Worm (Caenorhabditis elegans) whole organism, young adult: ENCODE measurements around the gene F53C3.1.

Experiments
- B0035.1 ChIP-seq: sonication (generic microtip); optimal IDR thresholded peaks from 2 replicates; lab custom pipeline; 2016; ENCODE audit warnings: missing genetic modification characterization, mild to moderate bottlenecking, missing compliant biosample characterization, missing genotype, missing genetic modification reagents
- B0261.1 ChIP-seq: sonication (generic microtip); optimal IDR thresholded peaks from 2 replicates; lab custom pipeline; 2016; ENCODE audit warnings: mild to moderate bottlenecking, missing genetic modification characterization, moderate library complexity, missing compliant biosample characterization
- C06A6.2 ChIP-seq: fragments of 200-800 bp; sonication (Bioruptor generic); conservative IDR thresholded peaks from 2 replicates; pipeline ENCODE4 v1.3.6; 2022; ENCODE audit warnings: missing genetic modification characterization, missing compliant biosample characterization
- F10E7.11 ChIP-seq: sonication (generic microtip); optimal IDR thresholded peaks from 2 replicates; lab custom pipeline; 2017; ENCODE audit warnings: mild to moderate bottlenecking, missing genetic modification characterization, moderate library complexity, missing compliant biosample characterization
- F23B12.7 ChIP-seq: sonication (generic microtip); optimal IDR thresholded peaks from 2 replicates; lab custom pipeline; 2017; ENCODE audit warnings: missing genetic modification characterization, mild to moderate bottlenecking, missing compliant biosample characterization, antibody characterized with exemption, moderate library complexity; ENCODE audit not compliant: insufficient read depth
- F33H1.4 ChIP-seq: fragments of 200-800 bp; sonication (Bioruptor generic); IDR thresholded peaks from 2 replicates; pipeline ENCODE4 v1.3.6; 2022; ENCODE audit warnings: missing genetic modification reagents, missing genetic modification characterization, missing compliant biosample characterization
- F37B4.10 ChIP-seq: fragments of 200-800 bp; sonication (Bioruptor generic); IDR thresholded peaks from 2 replicates; pipeline ENCODE4 v1.3.6; 2022; ENCODE audit warnings: missing genetic modification characterization, missing compliant biosample characterization
- Y53F4B.3 ChIP-seq: fragments of 200-800 bp; sonication (Bioruptor generic); IDR thresholded peaks from 2 replicates; pipeline ENCODE4 v1.3.6; 2022; ENCODE audit warnings: missing genetic modification reagents, missing genetic modification characterization, missing compliant biosample characterization
- Y56A3A.18 ChIP-seq: fragments of 200-800 bp; sonication (Bioruptor generic); IDR thresholded peaks from 2 replicates; pipeline ENCODE4 v1.3.6; 2022; ENCODE audit warnings: missing genetic modification reagents, missing genetic modification characterization, missing compliant biosample characterization
- Y79H2A.3 ChIP-seq: fragments of 200-800 bp; sonication (Bioruptor generic); conservative IDR thresholded peaks from 2 replicates; pipeline ENCODE4 v1.3.6; 2022; ENCODE audit warnings: missing genetic modification reagents, missing genetic modification characterization, missing compliant biosample characterization
- akir-1 ChIP-seq: fragments of 200-800 bp; sonication (Bioruptor generic); optimal IDR thresholded peaks from 2 replicates; lab custom pipeline; 2018; ENCODE audit warnings: mild to moderate bottlenecking, missing genetic modification characterization, moderate library complexity, missing compliant biosample characterization
- aptf-2 ChIP-seq: fragments of 200-800 bp; sonication (Bioruptor generic); conservative IDR thresholded peaks from 2 replicates; pipeline ENCODE4 v1.3.6; 2022; ENCODE audit warnings: missing genetic modification reagents, missing genetic modification characterization, missing compliant biosample characterization
- aptf-3 ChIP-seq: fragments of 200-800 bp; sonication (Bioruptor generic); IDR thresholded peaks from 2 replicates; pipeline ENCODE4 v1.3.6; 2022; ENCODE audit warnings: missing genetic modification characterization, missing compliant biosample characterization
- atf-7 ChIP-seq: sonication (generic microtip); optimal IDR thresholded peaks from 2 replicates; lab custom pipeline; 2017; ENCODE audit warnings: mild to moderate bottlenecking, missing genetic modification characterization, missing compliant biosample characterization
- bed-2 ChIP-seq: fragments of 200-800 bp; sonication (Bioruptor generic); IDR thresholded peaks from 2 replicates; pipeline ENCODE4 v1.3.6; 2022; ENCODE audit warnings: missing genetic modification reagents, missing genetic modification characterization, missing compliant biosample characterization
- ceh-27 ChIP-seq: fragments of 200-800 bp; sonication (Bioruptor generic); optimal IDR thresholded peaks from 2 replicates; lab custom pipeline; 2018; ENCODE audit warnings: mild to moderate bottlenecking, missing genetic modification characterization, moderate library complexity, missing compliant biosample characterization
- dox-1 ChIP-seq: fragments of 200-800 bp; sonication (Bioruptor generic); IDR thresholded peaks from 2 replicates; pipeline ENCODE4 v1.3.6; 2022; ENCODE audit warnings: missing genetic modification reagents, missing genetic modification characterization, missing compliant biosample characterization
- ekl-4 ChIP-seq: fragments of 200-800 bp; sonication (Bioruptor generic); IDR thresholded peaks from 2 replicates; pipeline ENCODE4 v1.3.6; 2022; ENCODE audit warnings: missing genetic modification reagents, missing genetic modification characterization, missing compliant biosample characterization
- fkh-3 ChIP-seq: sonication (generic microtip); optimal IDR thresholded peaks from 2 replicates; lab custom pipeline; 2016; ENCODE audit warnings: mild to moderate bottlenecking, missing genetic modification characterization, missing compliant biosample characterization
- gei-17 ChIP-seq: fragments of 200-800 bp; sonication (Bioruptor generic); optimal IDR thresholded peaks from 2 replicates; lab custom pipeline; 2018; ENCODE audit warnings: mild to moderate bottlenecking, missing genetic modification characterization, missing compliant biosample characterization
- him-1 ChIP-seq: sonication (generic microtip); optimal IDR thresholded peaks from 2 replicates; lab custom pipeline; 2016; ENCODE audit warnings: missing genotype, missing genetic modification reagents, missing genetic modification characterization, missing compliant biosample characterization
- hrde-1 ChIP-seq: sonication (generic microtip); optimal IDR thresholded peaks from 2 replicates; lab custom pipeline; 2016; ENCODE audit warnings: missing genetic modification characterization, mild to moderate bottlenecking, missing compliant biosample characterization, moderate library complexity, missing genotype, missing genetic modification reagents, borderline replicate concordance
- let-526 ChIP-seq: fragments of 200-800 bp; sonication (Bioruptor generic); IDR thresholded peaks from 2 replicates; pipeline ENCODE4 v1.3.6; 2022; ENCODE audit warnings: missing genetic modification reagents, missing genetic modification characterization, missing compliant biosample characterization
- lin-35 ChIP-seq, 3 experiments: fragments of 150-350 bp in 2 of 3; sonication (generic microtip) in 1 of 3; optimal IDR thresholded peaks; 2 replicates each; lab custom pipeline; 2014 to 2018; ENCODE audit warnings: missing biosample characterization in 3 of 3, missing genetic modification characterization in 3 of 3, missing genetic modification reagents in 3 of 3
- madf-3 ChIP-seq: fragments of 200-800 bp; sonication (Bioruptor generic); IDR thresholded peaks from 2 replicates; pipeline ENCODE4 v1.3.6; 2022; ENCODE audit warnings: missing genetic modification reagents, missing genetic modification characterization, missing compliant biosample characterization
- madf-8 ChIP-seq: fragments of 200-800 bp; sonication (Bioruptor generic); conservative IDR thresholded peaks from 2 replicates; pipeline ENCODE4 v1.3.6; 2022; ENCODE audit warnings: missing genetic modification reagents, missing genetic modification characterization, missing compliant biosample characterization
- mel-28 ChIP-seq: sonication (generic microtip); optimal IDR thresholded peaks from 2 replicates; lab custom pipeline; 2016; ENCODE audit warnings: borderline replicate concordance, mild to moderate bottlenecking, missing genetic modification characterization, missing compliant biosample characterization
- nfyb-1 ChIP-seq: fragments of 200-800 bp; sonication (Bioruptor generic); IDR thresholded peaks from 2 replicates; pipeline ENCODE4 v1.3.6; 2022; ENCODE audit warnings: missing genetic modification reagents, missing genetic modification characterization, missing compliant biosample characterization
- nhr-80 ChIP-seq: sonication (generic microtip); optimal IDR thresholded peaks from 2 replicates; lab custom pipeline; 2016; ENCODE audit warnings: missing genetic modification characterization, missing compliant biosample characterization
- rcor-1 ChIP-seq: fragments of 200-800 bp; sonication (Bioruptor generic); IDR thresholded peaks from 2 replicates; pipeline ENCODE4 v1.3.6; 2022; ENCODE audit warnings: missing genetic modification reagents, missing genetic modification characterization, missing compliant biosample characterization
- repo-1 ChIP-seq: sonication (generic microtip); optimal IDR thresholded peaks from 2 replicates; lab custom pipeline; 2017; ENCODE audit warnings: mild to moderate bottlenecking, missing genetic modification characterization, missing compliant biosample characterization
- snpc-3.4 ChIP-seq: sonication (generic microtip); optimal IDR thresholded peaks from 2 replicates; lab custom pipeline; 2017; ENCODE audit warnings: missing genetic modification characterization, mild to moderate bottlenecking, missing compliant biosample characterization, antibody characterized with exemption, moderate library complexity, missing genotype, missing genetic modification reagents
- somi-1 ChIP-seq: fragments of 200-800 bp; sonication (Bioruptor generic); optimal IDR thresholded peaks from 2 replicates; lab custom pipeline; 2018; ENCODE audit warnings: mild to moderate bottlenecking, missing genetic modification characterization, missing compliant biosample characterization
- sptf-2 ChIP-seq: fragments of 200-800 bp; sonication (Bioruptor generic); optimal IDR thresholded peaks from 2 replicates; lab custom pipeline; 2018; ENCODE audit warnings: mild to moderate bottlenecking, missing genetic modification characterization, missing compliant biosample characterization
- unc-130 ChIP-seq: sonication (generic microtip); optimal IDR thresholded peaks from 2 replicates; lab custom pipeline; 2016; ENCODE audit warnings: missing genetic modification reagents, missing genetic modification characterization, missing compliant biosample characterization
- xnd-1 ChIP-seq: sonication (generic microtip); optimal IDR thresholded peaks from 2 replicates; lab custom pipeline; 2016; ENCODE audit warnings: missing genotype, missing genetic modification reagents, missing genetic modification characterization, missing compliant biosample characterization
- ztf-18 ChIP-seq: sonication (generic microtip); optimal IDR thresholded peaks from 2 replicates; lab custom pipeline; 2016; ENCODE audit warnings: missing genotype, mild to moderate bottlenecking, missing genetic modification characterization, missing compliant biosample characterization
- ztf-22 ChIP-seq: fragments of 200-800 bp; sonication (Bioruptor generic); optimal IDR thresholded peaks from 2 replicates; lab custom pipeline; 2018; ENCODE audit warnings: mild to moderate bottlenecking, missing genetic modification characterization, moderate library complexity, missing compliant biosample characterization
- ztf-6 ChIP-seq: fragments of 200-800 bp; sonication (Bioruptor generic); IDR thresholded peaks from 2 replicates; pipeline ENCODE4 v1.3.6; 2022; ENCODE audit warnings: missing genetic modification reagents, missing genetic modification characterization, missing compliant biosample characterization

F53C3.1 gene

ce11 chrII:3958673-3959299 lies 47.0 kb downstream of the F53C3.1 start (continued):
- TF ChIP-seq nfyb-1 (GFP tag; lab: Robert Waterston, UW): peak; percentile 76; the same call in 1 of the 2 replicates
- TF ChIP-seq fkh-3 (tag; lab: Kevin White, UChicago): no peak
- no peak for TF ChIP-seq rcor-1
- 0 out of 2 replicates have a peak, but pooled peaks have one; percentile 17 for TF ChIP-seq C06A6.2 (GFP tag; lab: Robert Waterston, UW)
- no peak for TF ChIP-seq Y79H2A.3 (GFP tag; lab: Robert Waterston, UW)
- no peak for TF ChIP-seq aptf-2
- TF ChIP-seq gei-17 (GFP tag; lab: Kevin White, UChicago): no peak
- no peak for TF ChIP-seq madf-3
- no peak for TF ChIP-seq aptf-3
- TF ChIP-seq ztf-6: no peak

ce11 chrII:3959432-3960102 lies 47.8 kb downstream of the F53C3.1 start:
- no peak for TF ChIP-seq aptf-2
- no peak for TF ChIP-seq ekl-4
- no peak for TF ChIP-seq ztf-18 (tag; lab: Kevin White, UChicago)
- TF ChIP-seq somi-1 (GFP tag; lab: Kevin White, UChicago): no peak
- no peak for TF ChIP-seq B0035.1 (tag; lab: Kevin White, UChicago)
- TF ChIP-seq dox-1 (GFP tag; lab: Robert Waterston, UW): no peak
- TF ChIP-seq Y53F4B.3 (GFP tag; lab: Robert Waterston, UW): no peak

ce11 chrII:3960276-3960675 lies 48.5 kb downstream of the F53C3.1 start:
- TF ChIP-seq unc-130 (GFP tag; lab: Kevin White, UChicago): no peak
- peak; percentile 18 for TF ChIP-seq ceh-27
- TF ChIP-seq somi-1 (GFP tag; lab: Kevin White, UChicago): no peak
- no peak for TF ChIP-seq snpc-3.4 (tag; lab: Kevin White, UChicago)
- TF ChIP-seq atf-7 (tag; lab: Kevin White, UChicago): no peak
- TF ChIP-seq lin-35 (GFP tag; optimal IDR thresholded peaks at IDR 0.05; lab: Kevin White, UChicago): peak in 1 of 3 experiments; percentile 7
- TF ChIP-seq hrde-1 (tag; lab: Kevin White, UChicago): no peak
- TF ChIP-seq madf-8 (GFP tag; lab: Robert Waterston, UW): no peak

- TF ChIP-seq xnd-1 (tag; lab: Kevin White, UChicago): no peak
- TF ChIP-seq Y56A3A.18 (GFP tag; lab: Robert Waterston, UW): no peak
- TF ChIP-seq sptf-2 (GFP tag; lab: Kevin White, UChicago): no peak
- TF ChIP-seq bed-2 (GFP tag; lab: Robert Waterston, UW): no peak
- TF ChIP-seq repo-1 (tag; lab: Kevin White, UChicago): no peak
- TF ChIP-seq F37B4.10: no peak
- TF ChIP-seq akir-1 (GFP tag; lab: Kevin White, UChicago): no peak
- TF ChIP-seq F10E7.11: no peak
- TF ChIP-seq mel-28: no peak
- no peak for TF ChIP-seq F33H1.4 (GFP tag; lab: Robert Waterston, UW)
- TF ChIP-seq nhr-80: no peak
- no peak for TF ChIP-seq F23B12.7 (tag; lab: Kevin White, UChicago)
- no peak for TF ChIP-seq let-526 (GFP tag; lab: Robert Waterston, UW)
- no peak for TF ChIP-seq B0261.1 (tag; lab: Kevin White, UChicago)
- TF ChIP-seq him-1 (tag; lab: Kevin White, UChicago): no peak
- TF ChIP-seq ztf-22 (GFP tag; lab: Kevin White, UChicago): no peak
Observed at ce11 chrII:3961256-3961655, 49.4 kb downstream of the F53C3.1 start.
